Fruit fly (Drosophila melanogaster): Measurements from ENCODE around the gene CG6428.

dm6 chrX:3950199-3950645 is 18.2 kb downstream of the CG6428 start:
- no peak for TF ChIP-seq CG7963 (GFP tag; IDR thresholded peaks at IDR 0.05; ENCODE audit: partially characterized antibody)
- peak; percentile 30 for TF ChIP-seq pros (GFP tag; optimal IDR thresholded peaks at IDR 0.05)
- no peak for TF ChIP-seq Dbx (GFP tag; IDR thresholded peaks at IDR 0.05)
- TF ChIP-seq Side (GFP tag; optimal IDR thresholded peaks at IDR 0.05): no peak
- no peak for TF ChIP-seq Chrac-16 (GFP tag; optimal IDR thresholded peaks at IDR 0.05)
- TF ChIP-seq Lhr (GFP tag; optimal IDR thresholded peaks at IDR 0.05): no peak
- no peak for TF ChIP-seq onecut (GFP tag; IDR thresholded peaks at IDR 0.05)
- no peak for TF ChIP-seq ttk (GFP tag; IDR thresholded peaks at IDR 0.05)
- no peak for TF ChIP-seq twi (tag; optimal IDR thresholded peaks at IDR 0.05)
- no peak for TF ChIP-seq Dfd (GFP tag; optimal IDR thresholded peaks at IDR 0.05)
- no peak for TF ChIP-seq CG11696 (GFP tag; IDR thresholded peaks at IDR 0.05)
- no peak for TF ChIP-seq HLH3B (GFP tag; IDR thresholded peaks at IDR 0.05)
- TF ChIP-seq Atf-2 (GFP tag; optimal IDR thresholded peaks at IDR 0.05): peak; percentile 37
